Fruit fly (Drosophila melanogaster): ENCODE measurements around the gene CG12206.

DNA sequence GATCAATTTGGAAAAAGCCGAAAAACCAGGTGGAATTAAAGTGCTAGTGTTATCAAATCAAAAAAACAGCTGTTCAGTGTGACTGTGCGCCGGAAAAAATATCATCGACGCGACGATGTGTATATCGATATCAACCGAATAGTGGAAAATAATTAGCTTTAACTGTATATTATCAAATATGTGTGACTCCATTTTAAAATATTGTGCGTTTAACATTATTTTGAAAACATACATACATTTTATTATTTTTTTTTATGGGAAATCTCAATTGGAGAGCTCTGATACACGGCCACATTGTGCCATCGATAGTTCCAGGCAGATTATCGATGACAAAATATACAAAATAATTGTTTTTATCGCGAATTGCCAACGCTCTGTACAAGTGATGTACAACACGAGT, 11.0 kb upstream of the CG12206 start, which contains the start of the genes CG14270 and CG10803:
- TF ChIP-seq foxo (GFP tag; optimal IDR thresholded peaks at IDR 0.05) (peak in 1 of 2 experiments; percentile 14), OdsH (GFP tag; optimal IDR thresholded peaks at IDR 0.05) (no peak), CG32264 (GFP tag; optimal IDR thresholded peaks at IDR 0.05) (no peak), br (GFP tag; optimal IDR thresholded peaks at IDR 0.05) (no peak), CG9705 (GFP tag; optimal IDR thresholded peaks at IDR 0.05) (no peak), Hr83 (GFP tag; optimal IDR thresholded peaks at IDR 0.05; ENCODE audit: poor library complexity, severe bottlenecking) (no peak), pan (optimal IDR thresholded peaks at IDR 0.05) (no peak), h (GFP tag; optimal IDR thresholded peaks at IDR 0.05) (no peak), Hr78 (GFP tag; optimal IDR thresholded peaks at IDR 0.05) (no peak), fru (GFP tag; optimal IDR thresholded peaks at IDR 0.05) (no peak), dsf (GFP tag; optimal IDR thresholded peaks at IDR 0.05; ENCODE audit: borderline replicate concordance) (no peak), brk (GFP tag; optimal IDR thresholded peaks at IDR 0.05) (peak; percentile 9)
